Fruit fly (Drosophila melanogaster): ENCODE data around the gene PhKgamma.

Gene PhKgamma

dm6 chrX:11685918-11686640 lies 8.9 kb upstream of the PhKgamma start (continued):
- peak; percentile 69 for TF ChIP-seq Eip75B (GFP tag; optimal IDR thresholded peaks at IDR 0.05)
- peak; percentile 86 for TF ChIP-seq esn (GFP tag; optimal IDR thresholded peaks at IDR 0.05)
- TF ChIP-seq ss (GFP tag; optimal IDR thresholded peaks at IDR 0.05), result peak; percentile 64 to 89
- peak; percentile 82 for TF ChIP-seq Smox (GFP tag; optimal IDR thresholded peaks at IDR 0.05)
- peak; percentile 67 for TF ChIP-seq CG31627 (GFP tag; optimal IDR thresholded peaks at IDR 0.05)
- TF ChIP-seq CG15336 (GFP tag; IDR thresholded peaks at IDR 0.05), result peak; percentile 62; the same call in 1 of the 2 replicates
- peak; percentile 86 for TF ChIP-seq CG10669 (GFP tag; optimal IDR thresholded peaks at IDR 0.05)
- TF ChIP-seq CG9139 (GFP tag; optimal IDR thresholded peaks at IDR 0.05), result peak; percentile 60
- no peak for TF ChIP-seq Gug (GFP tag; IDR thresholded peaks at IDR 0.05)
- TF ChIP-seq CG3032 (tag; optimal IDR thresholded peaks at IDR 0.05), result peak; percentile 87
- peak; percentile 83 for TF ChIP-seq topi (GFP tag; optimal IDR thresholded peaks at IDR 0.05)
- TF ChIP-seq salr (GFP tag; optimal IDR thresholded peaks at IDR 0.05), result peak; percentile 48 to 72
- TF ChIP-seq Hr39 (GFP tag; optimal IDR thresholded peaks at IDR 0.05), result peak; percentile 67
- TF ChIP-seq CG6163 (GFP tag; IDR thresholded peaks at IDR 0.05), result peak; percentile 53; the same call in 1 of the 3 replicates
- peak; percentile 59 for TF ChIP-seq net (GFP tag; optimal IDR thresholded peaks at IDR 0.05)
- peak; percentile 81 for TF ChIP-seq CG34406 (GFP tag; optimal IDR thresholded peaks at IDR 0.05)
- peak; percentile 82 for TF ChIP-seq OdsH (GFP tag; optimal IDR thresholded peaks at IDR 0.05)

- TF ChIP-seq Hr38 (GFP tag; optimal IDR thresholded peaks at IDR 0.05), result no peak
- TF ChIP-seq Ets21C (GFP tag; optimal IDR thresholded peaks at IDR 0.05), result no peak
- peak; percentile 52 for TF ChIP-seq Blimp-1 (GFP tag; optimal IDR thresholded peaks at IDR 0.05)
- peak; percentile 41 for TF ChIP-seq Eip78C (GFP tag)
- TF ChIP-seq Eip93F (GFP tag; optimal IDR thresholded peaks at IDR 0.05), result no peak
- no peak for TF ChIP-seq CG34406 (GFP tag; optimal IDR thresholded peaks at IDR 0.05)
- peak; percentile 5 for TF ChIP-seq CG6808 (GFP tag; optimal IDR thresholded peaks at IDR 0.05)
- TF ChIP-seq OdsH (GFP tag; optimal IDR thresholded peaks at IDR 0.05), result no peak
- no peak for TF ChIP-seq cyc (GFP tag; optimal IDR thresholded peaks at IDR 0.05)
- TF ChIP-seq Met (GFP tag; optimal IDR thresholded peaks at IDR 0.05), result no peak
- TF ChIP-seq CG11294 (GFP tag; IDR thresholded peaks at IDR 0.05), result no peak
- no peak for TF ChIP-seq dsx (GFP tag; optimal IDR thresholded peaks at IDR 0.05; ENCODE audit: poor library complexity, severe bottlenecking)
- 0 out of 2 replicates have a peak, but pooled peaks have one; percentile 9 for TF ChIP-seq Gug (GFP tag; IDR thresholded peaks at IDR 0.05)
- no peak for TF ChIP-seq Sox15 (GFP tag; optimal IDR thresholded peaks at IDR 0.05)
- TF ChIP-seq Lpt (GFP tag; optimal IDR thresholded peaks at IDR 0.05), result no peak
- no peak for TF ChIP-seq CG6276 (GFP tag; optimal IDR thresholded peaks at IDR 0.05)
- TF ChIP-seq Smox (GFP tag; optimal IDR thresholded peaks at IDR 0.05), result no peak
- TF ChIP-seq svp (GFP tag), result peak; percentile 65
- no peak for TF ChIP-seq CG4318 (GFP tag; optimal IDR thresholded peaks at IDR 0.05)
These were observed 8.3 kb upstream of the PhKgamma start for dm6 chrX:11686675-11687074.

- TF ChIP-seq Eip78C (GFP tag) (peak; percentile 52), vri (GFP tag; optimal IDR thresholded peaks at IDR 0.05) (peak; percentile 72), CG8119 (GFP tag; IDR thresholded peaks at IDR 0.05) (no peak), CG15336 (GFP tag; IDR thresholded peaks at IDR 0.05) (no peak), fkh (GFP tag; optimal IDR thresholded peaks at IDR 0.05) (peak; percentile 1), svp (GFP tag) (peak; percentile 83), Smox (GFP tag; optimal IDR thresholded peaks at IDR 0.05) (no peak), ss (GFP tag; optimal IDR thresholded peaks at IDR 0.05) (peak in 1 of 2 experiments; percentile 2)
These were observed 7.1 kb upstream of the PhKgamma start for dm6 chrX:11687666-11688492.

All from whole organism, prepupa.